Fruit fly (Drosophila melanogaster) whole organism, prepupa: Measurements from ENCODE around the gene CG43750.

ENCODE experiments used
- CG10631 ChIP-seq: fragments of 200-800 bp; sonication (Bioruptor generic); optimal IDR thresholded peaks from 2 replicates; lab custom pipeline; 2016; ENCODE audit warnings: missing biosample characterization, missing genetic modification characterization
- CG11294 ChIP-seq: fragments of 200-800 bp; sonication (Bioruptor generic); IDR thresholded peaks from 2 replicates; pipeline ENCODE4 v1.3.6; 2022; ENCODE audit warnings: missing biosample characterization, missing genetic modification characterization
- CG11762 ChIP-seq: fragments of 200-800 bp; sonication (Bioruptor generic); optimal IDR thresholded peaks from 3 replicates; lab custom pipeline; 2016; ENCODE audit warnings: missing biosample characterization, missing genetic modification characterization; ENCODE audit not compliant: insufficient read depth
- CG11902 ChIP-seq: fragments of 200-800 bp; sonication (Bioruptor generic); optimal IDR thresholded peaks from 3 replicates; lab custom pipeline; 2016; ENCODE audit warnings: missing biosample characterization, missing genetic modification characterization
- CG16779 ChIP-seq: fragments of 200-800 bp; sonication (Bioruptor generic); optimal IDR thresholded peaks from 3 replicates; lab custom pipeline; 2017; ENCODE audit warnings: missing biosample characterization, mild to moderate bottlenecking, missing genetic modification characterization
- CG3032 ChIP-seq: fragments of 200-800 bp; optimal IDR thresholded peaks from 2 replicates; lab custom pipeline; 2019; ENCODE audit warnings: missing biosample characterization, mild to moderate bottlenecking, missing genetic modification characterization, moderate library complexity
- CG32006 ChIP-seq: fragments of 200-800 bp; sonication (Bioruptor generic); optimal IDR thresholded peaks from 3 replicates; lab custom pipeline; 2017; ENCODE audit warnings: missing biosample characterization, mild to moderate bottlenecking, missing genetic modification characterization
- CG34406 ChIP-seq: fragments of 200-800 bp; sonication (Bioruptor generic); optimal IDR thresholded peaks from 3 replicates; lab custom pipeline; 2016; ENCODE audit warnings: missing biosample characterization, missing genetic modification characterization
- CG3919 ChIP-seq: fragments of 200-800 bp; sonication (Bioruptor generic); optimal IDR thresholded peaks from 3 replicates; lab custom pipeline; 2016; ENCODE audit warnings: missing biosample characterization, missing genetic modification characterization
- CG4318 ChIP-seq: fragments of 200-800 bp; sonication (Bioruptor generic); optimal IDR thresholded peaks from 3 replicates; lab custom pipeline; 2017; ENCODE audit warnings: missing biosample characterization, mild to moderate bottlenecking, missing genetic modification characterization
- CG7368 ChIP-seq: fragments of 200-800 bp; sonication (Bioruptor generic); optimal IDR thresholded peaks from 3 replicates; lab custom pipeline; 2016; ENCODE audit warnings: missing biosample characterization, missing genetic modification characterization
- CG8632 ChIP-seq: fragments of 200-800 bp; sonication (Bioruptor generic); optimal IDR thresholded peaks from 3 replicates; lab custom pipeline; 2016; ENCODE audit warnings: missing biosample characterization, missing genetic modification characterization
- CG9139 ChIP-seq: fragments of 200-800 bp; sonication (Bioruptor generic); optimal IDR thresholded peaks from 3 replicates; lab custom pipeline; 2017; ENCODE audit warnings: missing biosample characterization, mild to moderate bottlenecking, missing genetic modification characterization
- Eip75B ChIP-seq: fragments of 200-800 bp; sonication (Bioruptor generic); optimal IDR thresholded peaks from 3 replicates; lab custom pipeline; 2016; ENCODE audit warnings: missing biosample characterization, missing genetic modification characterization
- Eip93F ChIP-seq: fragments of 200-800 bp; sonication (Bioruptor generic); optimal IDR thresholded peaks from 2 replicates; lab custom pipeline; 2016; ENCODE audit warnings: missing biosample characterization, mild to moderate bottlenecking, missing genetic modification characterization
- Ets21C ChIP-seq: fragments of 200-800 bp; sonication (Bioruptor generic); optimal IDR thresholded peaks from 3 replicates; lab custom pipeline; 2016; ENCODE audit warnings: missing biosample characterization, missing genetic modification characterization
- Hr38 ChIP-seq: sonication (Bioruptor generic); optimal IDR thresholded peaks from 2 replicates; lab custom pipeline; 2016; ENCODE audit warnings: missing biosample characterization, missing genetic modification characterization
- Hr39 ChIP-seq: fragments of 200-800 bp; sonication (Bioruptor generic); optimal IDR thresholded peaks from 2 replicates; lab custom pipeline; 2016; ENCODE audit warnings: missing biosample characterization, missing genetic modification characterization
- Met ChIP-seq: fragments of 200-800 bp; sonication (Bioruptor generic); optimal IDR thresholded peaks from 3 replicates; lab custom pipeline; 2016; ENCODE audit warnings: missing biosample characterization, missing genetic modification characterization
- OdsH ChIP-seq: fragments of 200-800 bp; sonication (Bioruptor generic); optimal IDR thresholded peaks from 3 replicates; lab custom pipeline; 2016; ENCODE audit warnings: missing biosample characterization, missing genetic modification characterization
- Smox ChIP-seq: fragments of 200-800 bp; sonication (Bioruptor generic); optimal IDR thresholded peaks from 3 replicates; lab custom pipeline; 2016; ENCODE audit warnings: missing biosample characterization, missing genetic modification characterization
- Sox15 ChIP-seq: fragments of 200-800 bp; sonication (Bioruptor generic); optimal IDR thresholded peaks from 3 replicates; lab custom pipeline; 2016; ENCODE audit warnings: missing biosample characterization, missing genetic modification characterization
- acj6 ChIP-seq: fragments of 200-800 bp; sonication (Bioruptor generic); optimal IDR thresholded peaks from 3 replicates; lab custom pipeline; 2016; ENCODE audit warnings: missing biosample characterization, missing genetic modification characterization
- dac ChIP-seq: fragments of 200-800 bp; sonication (Bioruptor generic); optimal IDR thresholded peaks from 2 replicates; lab custom pipeline; 2017; ENCODE audit warnings: missing biosample characterization, mild to moderate bottlenecking, missing genetic modification characterization
- dsx ChIP-seq: fragments of 200-800 bp; optimal IDR thresholded peaks from 3 replicates; lab custom pipeline; 2019; ENCODE audit warnings: missing biosample characterization, mild to moderate bottlenecking, missing genetic modification characterization, moderate library complexity; ENCODE audit not compliant: poor library complexity, severe bottlenecking
- eg ChIP-seq: fragments of 200-800 bp; sonication (Bioruptor generic); IDR thresholded peaks from 3 replicates; pipeline ENCODE4 v1.3.6; 2022; ENCODE audit warnings: missing biosample characterization, missing genetic modification characterization
- esn ChIP-seq: fragments of 200-800 bp; sonication (Bioruptor generic); optimal IDR thresholded peaks from 2 replicates; lab custom pipeline; 2016; ENCODE audit warnings: missing biosample characterization, mild to moderate bottlenecking, missing genetic modification characterization, moderate library complexity
- fd85E ChIP-seq: fragments of 200-800 bp; sonication (Bioruptor generic); optimal IDR thresholded peaks from 3 replicates; lab custom pipeline; 2016; ENCODE audit warnings: missing biosample characterization, missing genetic modification characterization
- fkh ChIP-seq: fragments of 200-800 bp; sonication (Bioruptor generic); optimal IDR thresholded peaks from 3 replicates; lab custom pipeline; 2017; ENCODE audit warnings: missing biosample characterization, mild to moderate bottlenecking, missing genetic modification characterization, moderate library complexity
- ss ChIP-seq, 2 experiments: fragments of 200-800 bp; sonication (Bioruptor generic); optimal IDR thresholded peaks; 2 replicates in 1 of 2; 3 replicates in 1 of 2; lab custom pipeline; 2017 to 2018; ENCODE audit warnings: mild to moderate bottlenecking in 2 of 2, missing biosample characterization in 2 of 2, missing genetic modification characterization in 2 of 2, moderate library complexity in 1 of 2
- svp ChIP-seq: fragments of 200-800 bp; sonication (Bioruptor generic); peaks from one replicate; lab custom pipeline; 2016; ENCODE audit warnings: missing biosample characterization, missing genetic modification characterization
- topi ChIP-seq: fragments of 200-800 bp; sonication (Bioruptor generic); optimal IDR thresholded peaks from 3 replicates; lab custom pipeline; 2016; ENCODE audit warnings: missing biosample characterization, missing genetic modification characterization
- vri ChIP-seq: fragments of 200-800 bp; sonication (Bioruptor generic); optimal IDR thresholded peaks from 3 replicates; lab custom pipeline; 2016; ENCODE audit warnings: missing biosample characterization, mild to moderate bottlenecking, missing genetic modification characterization

Gene CG43750

dm6 chr2L:2413093-2413492 lies 22.6 kb upstream of the CG43750 start (continued):
- peak; percentile 59; the same call in 1 of the 2 replicates for TF ChIP-seq CG11294 (GFP tag; lab: Robert Waterston, UW)
- TF ChIP-seq fd85E (GFP tag; lab: Kevin White, UChicago): no peak
- TF ChIP-seq CG9139 (GFP tag; lab: Kevin White, UChicago): no peak
- peak; percentile 87 for TF ChIP-seq eg (GFP tag; lab: Robert Waterston, UW)
- no peak for TF ChIP-seq Eip93F (GFP tag; lab: Kevin White, UChicago)
- TF ChIP-seq Eip75B (GFP tag; lab: Kevin White, UChicago): no peak
- peak; percentile 38 for TF ChIP-seq CG4318 (GFP tag; lab: Kevin White, UChicago)
- peak; percentile 71 for TF ChIP-seq CG32006 (GFP tag; lab: Kevin White, UChicago)
- TF ChIP-seq CG11902 (GFP tag; lab: Kevin White, UChicago): no peak
- no peak for TF ChIP-seq fkh (GFP tag; lab: Kevin White, UChicago)
- no peak for TF ChIP-seq CG7368 (GFP tag; lab: Kevin White, UChicago)
- no peak for TF ChIP-seq CG16779 (tag; lab: Kevin White, UChicago)
- TF ChIP-seq Hr38 (GFP tag; lab: Kevin White, UChicago): peak; percentile 3

DNA sequence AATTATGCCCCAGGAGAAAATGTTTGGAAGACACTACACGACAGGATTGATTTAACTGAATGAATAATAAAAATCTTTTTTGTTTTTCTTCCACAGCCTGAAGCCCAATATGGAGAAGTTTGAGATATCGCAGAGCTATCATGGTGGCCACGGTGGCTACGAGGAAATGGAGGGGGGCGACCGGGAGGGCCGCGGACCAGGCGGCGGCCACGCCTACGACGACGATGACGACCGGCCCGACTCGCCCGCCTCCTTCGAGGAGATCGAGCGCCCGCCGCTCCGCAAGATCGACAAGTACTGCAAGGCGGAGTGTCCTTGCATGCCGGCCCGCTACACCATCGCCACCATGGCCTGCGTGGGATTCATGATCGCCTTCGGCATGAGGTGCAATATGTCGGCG lies 14.1 kb upstream of the CG43750 start:
- no peak for TF ChIP-seq Eip93F (GFP tag; lab: Kevin White, UChicago)
- no peak for TF ChIP-seq Sox15 (GFP tag; lab: Kevin White, UChicago)
- no peak for TF ChIP-seq dac (GFP tag; lab: Kevin White, UChicago)
- no peak for TF ChIP-seq OdsH (GFP tag; lab: Kevin White, UChicago)
- TF ChIP-seq Hr39: no peak
- TF ChIP-seq CG3032: no peak
- TF ChIP-seq esn (GFP tag; lab: Kevin White, UChicago): no peak
- no peak for TF ChIP-seq CG8632 (GFP tag; lab: Kevin White, UChicago)
- TF ChIP-seq Ets21C (GFP tag; lab: Kevin White, UChicago): no peak
- no peak for TF ChIP-seq CG32006 (GFP tag; lab: Kevin White, UChicago)
- no peak for TF ChIP-seq CG34406 (GFP tag; lab: Kevin White, UChicago)
- no peak for TF ChIP-seq dsx (GFP tag; lab: Kevin White, UChicago)

DNA sequence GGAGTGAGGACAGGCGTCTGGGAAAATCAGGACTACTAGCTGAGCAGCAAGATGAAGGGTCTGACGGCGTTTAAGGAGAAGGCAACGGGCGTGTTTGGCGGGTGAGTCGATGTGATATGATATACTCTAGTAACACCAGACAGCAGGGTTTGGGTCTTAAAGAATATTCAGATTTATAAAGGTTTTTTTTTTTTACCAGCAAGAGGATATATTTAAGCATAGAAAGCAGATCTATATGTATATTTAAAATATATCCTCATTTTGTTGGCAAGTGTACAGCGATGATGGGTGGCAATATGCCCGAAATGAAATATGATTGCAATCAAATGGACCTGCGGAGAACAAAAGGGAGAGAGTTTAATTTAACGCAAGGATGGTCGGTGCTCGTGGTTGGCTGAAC lies 11.7 kb upstream of the CG43750 start:
- TF ChIP-seq eg (GFP tag; lab: Robert Waterston, UW) (no peak), Met (GFP tag; lab: Kevin White, UChicago) (no peak), svp (GFP tag; lab: Kevin White, UChicago) (peak; percentile 41)

DNA sequence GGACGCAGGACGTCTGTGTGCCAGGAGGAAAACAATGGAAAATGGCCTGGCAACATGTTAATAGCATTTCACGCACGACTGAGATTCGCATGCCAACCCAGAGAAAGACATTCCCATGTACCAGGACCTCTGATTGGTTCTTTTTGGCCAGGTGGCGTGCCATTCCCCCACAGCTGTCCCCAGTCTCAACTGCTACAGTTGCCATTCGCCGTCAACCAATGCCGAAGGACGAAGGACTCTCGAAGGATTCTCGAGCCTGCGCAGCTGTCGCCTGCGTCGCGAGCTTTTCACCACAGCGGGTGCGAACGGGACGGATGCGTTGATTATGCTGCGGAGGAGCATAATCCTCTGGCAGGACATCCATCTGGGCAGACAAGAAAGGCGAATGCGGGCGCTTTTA lies 9.4 kb upstream of the CG43750 start, which contains the start of gene VGlut:
Gene VGlut (plus strand): TSS at position 399 of the 400 bp plus-strand sequence.
- TF ChIP-seq vri (GFP tag; lab: Kevin White, UChicago) (no peak), CG8632 (GFP tag; lab: Kevin White, UChicago) (no peak), acj6 (no peak), esn (GFP tag; lab: Kevin White, UChicago) (no peak), Hr38 (GFP tag; lab: Kevin White, UChicago) (no peak), topi (GFP tag; lab: Kevin White, UChicago) (no peak), Smox (GFP tag; lab: Kevin White, UChicago) (no peak), dac (GFP tag; lab: Kevin White, UChicago) (no peak), ss (GFP tag; optimal IDR thresholded peaks at IDR 0.05; lab: Kevin White, UChicago) (no peak), CG11762 (GFP tag; lab: Kevin White, UChicago) (no peak), Sox15 (GFP tag; lab: Kevin White, UChicago) (no peak), CG34406 (GFP tag; lab: Kevin White, UChicago) (no peak)

DNA sequence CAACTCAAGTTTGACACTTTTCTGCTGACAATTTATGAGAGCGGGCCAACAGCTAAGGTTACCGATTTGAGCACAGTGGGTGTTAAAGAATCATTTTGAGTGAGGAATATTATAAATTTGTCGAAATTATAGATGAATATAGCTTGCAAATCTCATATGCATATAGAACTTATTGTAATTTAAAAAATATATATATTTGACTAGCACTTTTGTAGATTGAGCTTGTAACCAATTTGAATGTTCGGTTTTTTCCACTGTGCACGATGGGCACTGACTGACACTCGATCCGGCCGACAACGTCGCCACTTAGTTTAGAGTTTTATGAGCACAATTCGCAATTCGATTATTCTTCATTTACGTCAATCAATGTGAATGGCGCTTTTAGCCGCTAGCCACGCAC lies 8.0 kb upstream of the CG43750 start:
- TF ChIP-seq CG3919 (GFP tag; lab: Kevin White, UChicago) (no peak), acj6 (no peak), CG10631 (GFP tag; lab: Kevin White, UChicago) (peak; percentile 8), svp (GFP tag; lab: Kevin White, UChicago) (peak; percentile 55)
